Worm (Caenorhabditis elegans) whole organism, L3 larva: ENCODE results near the gene kmo-2.
A peak's percentile ranks its signal among the peaks of the same experiment; 100 is the strongest.

Experiments used
- R02D3.7 ChIP-seq: fragments of 150-350 bp; optimal IDR thresholded peaks from 2 replicates; lab custom pipeline; 2014; ENCODE audit warnings: missing biosample characterization, missing genetic modification characterization
- ZK546.5 ChIP-seq: sonication (generic microtip); optimal IDR thresholded peaks from 2 replicates; lab custom pipeline; 2017; ENCODE audit warnings: missing biosample characterization, missing genetic modification characterization
- aly-2 ChIP-seq: fragments of 150-350 bp; optimal IDR thresholded peaks from 2 replicates; lab custom pipeline; 2014; ENCODE audit warnings: missing biosample characterization, missing genetic modification characterization
- ama-1 ChIP-seq: fragments of 150-350 bp; optimal IDR thresholded peaks from 2 replicates; lab custom pipeline; 2018
- ceh-16 ChIP-seq: sonication (generic microtip); optimal IDR thresholded peaks from 2 replicates; lab custom pipeline; 2017; ENCODE audit warnings: missing biosample characterization, missing genetic modification characterization
- ceh-28 ChIP-seq: fragments of 150-350 bp; optimal IDR thresholded peaks from 2 replicates; lab custom pipeline; 2014; ENCODE audit warnings: missing biosample characterization, missing genetic modification reagents, missing genetic modification characterization
- ceh-82 ChIP-seq: fragments of 150-350 bp; optimal IDR thresholded peaks from 2 replicates; lab custom pipeline; 2014; ENCODE audit warnings: missing biosample characterization, missing genetic modification characterization
- ceh-9 ChIP-seq: sonication (generic microtip); optimal IDR thresholded peaks from 2 replicates; lab custom pipeline; 2018; ENCODE audit warnings: missing biosample characterization, missing genetic modification characterization
- daf-12 ChIP-seq: fragments of 150-350 bp; optimal IDR thresholded peaks from 2 replicates; lab custom pipeline; 2014; ENCODE audit warnings: missing biosample characterization, missing genetic modification reagents, missing genetic modification characterization
- egl-27 ChIP-seq: sonication (generic microtip); optimal IDR thresholded peaks from 4 replicates; lab custom pipeline; 2017; ENCODE audit warnings: missing biosample characterization, missing genetic modification reagents, missing genetic modification characterization
- egl-5 ChIP-seq: fragments of 150-350 bp; optimal IDR thresholded peaks from 2 replicates; lab custom pipeline; 2017; ENCODE audit warnings: missing biosample characterization, missing genetic modification reagents, missing genetic modification characterization, inconsistent platforms
- elt-1 ChIP-seq: fragments of 150-350 bp; optimal IDR thresholded peaks from 2 replicates; lab custom pipeline; 2014; ENCODE audit warnings: missing biosample characterization, missing genetic modification characterization
- elt-2 ChIP-seq: sonication (generic microtip); optimal IDR thresholded peaks from 2 replicates; lab custom pipeline; 2016; ENCODE audit warnings: missing genetic modification reagents, mild to moderate bottlenecking, missing genetic modification characterization, missing compliant biosample characterization
- elt-3 ChIP-seq, 3 experiments: fragments of 150-350 bp in 1 of 3; sonication (generic microtip) in 2 of 3; optimal IDR thresholded peaks; 2 replicates in 2 of 3; 4 replicates in 1 of 3; lab custom pipeline; 2014 to 2017; ENCODE audit warnings: missing biosample characterization in 3 of 3, missing genetic modification characterization in 3 of 3
- eor-1 ChIP-seq, 2 experiments: fragments of 150-350 bp; optimal IDR thresholded peaks; 2 replicates each; lab custom pipeline; 2014 to 2018; ENCODE audit warnings: missing biosample characterization in 2 of 2, missing genetic modification characterization in 2 of 2
- fkh-10 ChIP-seq: sonication (generic microtip); optimal IDR thresholded peaks from 2 replicates; lab custom pipeline; 2017; ENCODE audit warnings: missing biosample characterization, missing genetic modification reagents, missing genetic modification characterization
- fkh-2 ChIP-seq: fragments of 150-350 bp; optimal IDR thresholded peaks from 2 replicates; lab custom pipeline; 2014; ENCODE audit warnings: missing biosample characterization, missing genetic modification reagents, missing genetic modification characterization
- fos-1 ChIP-seq: fragments of 150-350 bp; optimal IDR thresholded peaks from 2 replicates; lab custom pipeline; 2014; ENCODE audit warnings: missing biosample characterization, missing genetic modification characterization
- hmg-11 ChIP-seq: sonication (generic microtip); optimal IDR thresholded peaks from 2 replicates; lab custom pipeline; 2016; ENCODE audit warnings: missing genetic modification characterization, missing compliant biosample characterization
- jun-1 ChIP-seq: fragments of 150-350 bp; optimal IDR thresholded peaks from 2 replicates; lab custom pipeline; 2014; ENCODE audit warnings: missing biosample characterization, missing genetic modification reagents, missing genetic modification characterization
- lin-15B ChIP-seq: fragments of 150-350 bp; optimal IDR thresholded peaks from 2 replicates; lab custom pipeline; 2014; ENCODE audit warnings: missing biosample characterization, missing genetic modification characterization
- mdl-1 ChIP-seq: fragments of 150-350 bp; optimal IDR thresholded peaks from 2 replicates; lab custom pipeline; 2014; ENCODE audit warnings: missing biosample characterization, missing genetic modification characterization
- mml-1 ChIP-seq: fragments of 150-350 bp; sonication (generic microtip); optimal IDR thresholded peaks from 3 replicates; lab custom pipeline; 2014; ENCODE audit warnings: missing biosample characterization, missing genetic modification characterization
- nfya-1 ChIP-seq: sonication (generic microtip); optimal IDR thresholded peaks from 2 replicates; lab custom pipeline; 2017; ENCODE audit warnings: missing genetic modification characterization, mild to moderate bottlenecking, missing compliant biosample characterization, antibody characterized with exemption, moderate library complexity; ENCODE audit not compliant: insufficient read depth
- nhr-11 ChIP-seq: fragments of 150-350 bp; optimal IDR thresholded peaks from 2 replicates; lab custom pipeline; 2014; ENCODE audit warnings: missing biosample characterization, missing genetic modification characterization
- nhr-12 ChIP-seq: fragments of 150-350 bp; optimal IDR thresholded peaks from 2 replicates; lab custom pipeline; 2014; ENCODE audit warnings: missing biosample characterization, missing genetic modification characterization
- nhr-23 ChIP-seq: fragments of 150-350 bp; optimal IDR thresholded peaks from 2 replicates; lab custom pipeline; 2014; ENCODE audit warnings: missing biosample characterization, missing genetic modification reagents, missing genetic modification characterization
- nhr-237 ChIP-seq: fragments of 150-350 bp; optimal IDR thresholded peaks from 2 replicates; lab custom pipeline; 2014; ENCODE audit warnings: missing biosample characterization, missing genetic modification characterization
- nhr-28 ChIP-seq: fragments of 150-350 bp; optimal IDR thresholded peaks from 2 replicates; lab custom pipeline; 2014; ENCODE audit warnings: missing biosample characterization, missing genetic modification characterization
- nhr-43 ChIP-seq: sonication (generic microtip); optimal IDR thresholded peaks from 2 replicates; lab custom pipeline; 2016; ENCODE audit warnings: mild to moderate bottlenecking, missing genetic modification characterization, missing compliant biosample characterization; ENCODE audit not compliant: poor library complexity, severe bottlenecking
- nhr-76 ChIP-seq: fragments of 150-350 bp; sonication (generic microtip); optimal IDR thresholded peaks from 5 replicates; lab custom pipeline; 2014; ENCODE audit warnings: missing biosample characterization, missing genetic modification characterization
- nhr-77 ChIP-seq: fragments of 150-350 bp; optimal IDR thresholded peaks from 2 replicates; lab custom pipeline; 2014; ENCODE audit warnings: missing biosample characterization, missing genetic modification characterization
- pha-4 ChIP-seq: fragments of 150-350 bp; optimal IDR thresholded peaks from 2 replicates; lab custom pipeline; 2014; ENCODE audit warnings: missing biosample characterization, missing genetic modification reagents, missing genetic modification characterization
- pqm-1 ChIP-seq: fragments of 150-350 bp; optimal IDR thresholded peaks from 2 replicates; lab custom pipeline; 2017; ENCODE audit warnings: missing biosample characterization, missing genetic modification characterization, inconsistent platforms
- sea-2 ChIP-seq: fragments of 150-350 bp; sonication (generic microtip); optimal IDR thresholded peaks from 4 replicates; lab custom pipeline; 2014; ENCODE audit warnings: missing biosample characterization, missing genetic modification reagents, missing genetic modification characterization
- skn-1 ChIP-seq: fragments of 150-350 bp; optimal IDR thresholded peaks from 2 replicates; lab custom pipeline; 2014; ENCODE audit warnings: missing biosample characterization, missing genetic modification characterization
- snpc-4 ChIP-seq: fragments of 150-350 bp; optimal IDR thresholded peaks from 2 replicates; lab custom pipeline; 2014; ENCODE audit warnings: missing biosample characterization, missing genetic modification characterization
- tbx-2 ChIP-seq: sonication (generic microtip); optimal IDR thresholded peaks from 2 replicates; lab custom pipeline; 2016; ENCODE audit warnings: mild to moderate bottlenecking, missing genetic modification characterization, missing compliant biosample characterization
- unc-39 ChIP-seq: sonication (generic microtip); optimal IDR thresholded peaks from 4 replicates; lab custom pipeline; 2017; ENCODE audit warnings: missing biosample characterization, missing genetic modification characterization
- unc-62 ChIP-seq: fragments of 150-350 bp; sonication (generic microtip); optimal IDR thresholded peaks from 4 replicates; lab custom pipeline; 2014; ENCODE audit warnings: missing biosample characterization, missing genetic modification reagents, missing genetic modification characterization
- zag-1 ChIP-seq: fragments of 150-350 bp; optimal IDR thresholded peaks from 2 replicates; lab custom pipeline; 2014; ENCODE audit warnings: missing biosample characterization, missing genetic modification characterization
- ztf-4 ChIP-seq: fragments of 150-350 bp; optimal IDR thresholded peaks from 2 replicates; lab custom pipeline; 2014; ENCODE audit warnings: missing biosample characterization, missing genetic modification characterization

kmo-2 gene

ce11 chrV:12048445-12048844 is 19.9 kb downstream of the kmo-2 start, which contains the start of gene dars-2:
TSS of gene dars-2 (plus strand) at chrV:12048745.
- TF ChIP-seq nhr-23 (no peak), unc-62 (no peak), eor-1 (tag; optimal IDR thresholded peaks at IDR 0.05; lab: Kevin White, UChicago) (no peak), nhr-12 (no peak), mml-1 (tag; lab: Kevin White, UChicago) (no peak), nhr-43 (tag; lab: Kevin White, UChicago) (no peak), pqm-1 (tag; lab: Kevin White, UChicago) (no peak), nhr-76 (tag; lab: Kevin White, UChicago) (no peak), ceh-16 (tag; lab: Kevin White, UChicago) (no peak), ceh-28 (tag; lab: Kevin White, UChicago) (no peak), nhr-28 (tag; lab: Kevin White, UChicago) (no peak)

ce11 chrV:12047735-12048134 is 20.6 kb downstream of the kmo-2 start:
- TF ChIP-seq snpc-4 (tag; lab: Kevin White, UChicago) = no peak
- TF ChIP-seq sea-2 (GFP tag; lab: Kevin White, UChicago) = no peak
- no peak for TF ChIP-seq pqm-1 (tag; lab: Kevin White, UChicago)
- no peak for TF ChIP-seq egl-27 (tag; lab: Kevin White, UChicago)
- no peak for TF ChIP-seq mml-1 (tag; lab: Kevin White, UChicago)
- no peak for TF ChIP-seq pha-4 (tag; lab: Kevin White, UChicago)
- no peak for TF ChIP-seq fkh-10
- no peak for TF ChIP-seq ZK546.5 (tag; lab: Kevin White, UChicago)
- no peak for TF ChIP-seq ceh-28 (tag; lab: Kevin White, UChicago)
- TF ChIP-seq mdl-1 (tag; lab: Kevin White, UChicago) = no peak
- no peak for TF ChIP-seq nfya-1
- TF ChIP-seq unc-39 (tag; lab: Kevin White, UChicago) = no peak
- TF ChIP-seq ztf-4 = no peak
- no peak for TF ChIP-seq zag-1 (tag; lab: Kevin White, UChicago)
- no peak for TF ChIP-seq jun-1 (tag; lab: Kevin White, UChicago)
- no peak for TF ChIP-seq aly-2 (tag; lab: Kevin White, UChicago)
- TF ChIP-seq fkh-2 (tag; lab: Kevin White, UChicago) = no peak
- TF ChIP-seq ceh-82 (tag; lab: Kevin White, UChicago) = no peak
- no peak for TF ChIP-seq nhr-11 (tag; lab: Kevin White, UChicago)

DNA sequence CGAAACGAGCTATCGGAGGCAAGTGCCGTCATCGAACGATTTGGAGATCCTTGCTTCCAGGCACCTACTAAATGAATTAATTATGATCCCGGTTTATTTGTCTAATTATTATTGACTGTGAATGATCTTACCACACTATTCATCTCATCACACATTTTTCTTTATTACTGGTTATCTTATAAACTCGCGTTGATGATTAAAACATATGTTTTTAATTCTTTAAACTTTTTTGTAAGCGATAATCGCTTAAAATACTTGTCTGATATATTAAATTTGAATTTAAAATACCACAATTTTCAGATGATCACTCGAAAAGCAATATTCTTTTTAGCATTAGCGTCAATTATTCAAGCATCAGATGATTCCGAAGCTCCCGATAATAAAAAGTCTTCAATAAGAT is 23.2 kb downstream of the kmo-2 start, which contains the start of gene F10C2.5:
TSS of gene F10C2.5 (plus strand) at position 301 of the 400 bp plus-strand sequence.
- TF ChIP-seq nhr-237 (tag; lab: Kevin White, UChicago) = no peak
- TF ChIP-seq ceh-28 (tag; lab: Kevin White, UChicago) = no peak
- TF ChIP-seq ceh-82 (tag; lab: Kevin White, UChicago) = no peak

DNA sequence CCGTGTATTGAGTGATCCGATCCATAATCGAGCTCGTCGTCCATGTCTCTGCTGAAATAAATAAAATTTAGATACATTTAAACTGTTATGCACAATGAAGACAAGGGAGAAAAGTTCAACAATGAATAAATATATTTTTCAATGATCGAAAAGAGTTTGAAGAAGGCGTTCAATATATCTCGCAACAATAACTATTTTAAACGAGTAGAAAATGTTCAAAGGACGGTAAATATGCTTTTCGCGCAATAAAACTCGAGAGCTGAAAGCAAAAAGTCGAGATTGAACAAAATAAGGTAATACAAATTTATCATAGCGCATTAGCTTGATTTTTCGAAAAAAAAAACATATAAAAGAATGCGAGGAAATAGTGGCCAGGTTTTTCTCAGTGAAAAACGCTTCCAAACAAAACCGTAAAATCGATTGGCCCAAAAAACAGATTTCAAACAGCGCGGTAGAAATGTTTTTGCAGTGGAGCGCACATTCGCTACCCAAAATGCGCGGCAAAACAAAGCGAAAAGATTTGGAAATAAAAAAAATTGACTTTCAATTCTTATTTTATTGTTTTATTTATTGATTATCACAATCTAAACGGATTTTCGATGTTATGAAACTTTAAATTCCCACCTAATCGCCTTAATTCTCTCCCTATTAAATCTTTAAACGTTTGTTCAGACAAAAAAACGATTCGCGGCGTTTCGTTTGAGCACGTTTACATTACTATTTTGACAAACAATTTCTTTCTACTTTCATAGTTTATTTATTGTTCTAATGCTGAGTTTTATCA is 27.3 kb downstream of the kmo-2 start, which contains the start of the genes kup-1 and F10C2.4:
TSS of gene kup-1 (minus strand) at position 51 of the 784 bp plus-strand sequence.
TSS of gene F10C2.4 (plus strand) at position 734 of the 784 bp plus-strand sequence.
- TF ChIP-seq ztf-4 (no peak), skn-1 (tag; lab: Kevin White, UChicago) (no peak), eor-1 (tag; optimal IDR thresholded peaks at IDR 0.05; lab: Kevin White, UChicago) (no peak), elt-1 (tag; lab: Kevin White, UChicago) (no peak), nhr-23 (peak; percentile 61), nhr-43 (tag; lab: Kevin White, UChicago) (no peak), snpc-4 (tag; lab: Kevin White, UChicago) (peak; percentile 66), fkh-2 (tag; lab: Kevin White, UChicago) (no peak), fos-1 (tag; lab: Kevin White, UChicago) (no peak), nhr-77 (tag; lab: Kevin White, UChicago) (no peak), R02D3.7 (tag; lab: Kevin White, UChicago) (no peak), fkh-10 (no peak), zag-1 (tag; lab: Kevin White, UChicago) (no peak), daf-12 (tag; lab: Kevin White, UChicago) (no peak), elt-2 (peak; percentile 21), elt-3 (tag; optimal IDR thresholded peaks at IDR 0.05; lab: Kevin White, UChicago) (no peak), nhr-76 (tag; lab: Kevin White, UChicago) (no peak), nhr-237 (tag; lab: Kevin White, UChicago) (no peak), ceh-9 (tag; lab: Kevin White, UChicago) (no peak), egl-5 (peak; percentile 65), ceh-28 (tag; lab: Kevin White, UChicago) (peak; percentile 68), unc-39 (tag; lab: Kevin White, UChicago) (no peak), nhr-28 (tag; lab: Kevin White, UChicago) (no peak), lin-15B (peak; percentile 87), pha-4 (tag; lab: Kevin White, UChicago) (peak; percentile 64), tbx-2 (no peak), unc-62 (no peak), pqm-1 (tag; lab: Kevin White, UChicago) (no peak), ceh-16 (tag; lab: Kevin White, UChicago) (no peak), sea-2 (GFP tag; lab: Kevin White, UChicago) (no peak), nhr-12 (no peak), jun-1 (tag; lab: Kevin White, UChicago) (no peak), mdl-1 (tag; lab: Kevin White, UChicago) (no peak), egl-27 (tag; lab: Kevin White, UChicago) (no peak), hmg-11 (tag; lab: Kevin White, UChicago) (peak; percentile 59), ama-1 (lab: Kevin White, UChicago) (no peak)
